Worm (Caenorhabditis elegans) whole organism, early embryonic: ENCODE data around the gene best-24.

ENCODE experiments used
- B0310.2 ChIP-seq: sonication (generic microtip); optimal IDR thresholded peaks from 2 replicates; lab custom pipeline; 2016; ENCODE audit warnings: mild to moderate bottlenecking, missing genetic modification characterization, missing compliant biosample characterization
- F13C5.2 ChIP-seq: sonication (generic microtip); optimal IDR thresholded peaks from 2 replicates; lab custom pipeline; 2017; ENCODE audit warnings: mild to moderate bottlenecking, missing genetic modification characterization, inconsistent platforms, missing compliant biosample characterization
- aly-1 ChIP-seq: sonication (generic microtip); optimal IDR thresholded peaks from 2 replicates; lab custom pipeline; 2016; ENCODE audit warnings: missing genetic modification characterization, missing compliant biosample characterization
- ama-1 ChIP-seq: fragments of 150-350 bp; optimal IDR thresholded peaks from 2 replicates; lab custom pipeline; 2014
- ceh-13 ChIP-seq: fragments of 200-800 bp; sonication (Bioruptor generic); optimal IDR thresholded peaks from 2 replicates; lab custom pipeline; 2018; ENCODE audit warnings: mild to moderate bottlenecking, missing genetic modification characterization, missing compliant biosample characterization
- ceh-36 ChIP-seq: sonication (generic microtip); optimal IDR thresholded peaks from 2 replicates; lab custom pipeline; 2016; ENCODE audit warnings: missing genetic modification characterization, inconsistent platforms, missing compliant biosample characterization
- ets-7 ChIP-seq: sonication (generic microtip); optimal IDR thresholded peaks from 2 replicates; lab custom pipeline; 2016; ENCODE audit warnings: missing genotype, missing genetic modification characterization, missing compliant biosample characterization
- flt-1 ChIP-seq: fragments of 200-800 bp; sonication (Bioruptor generic); IDR thresholded peaks from 2 replicates; pipeline ENCODE4 v1.3.6; 2022; ENCODE audit warnings: missing genetic modification characterization, missing compliant biosample characterization
- hmbx-1 ChIP-seq: sonication (generic microtip); optimal IDR thresholded peaks from 2 replicates; lab custom pipeline; 2016; ENCODE audit warnings: mild to moderate bottlenecking, missing genetic modification characterization, missing compliant biosample characterization
- hmg-4 ChIP-seq: fragments of 200-800 bp; sonication (Bioruptor generic); optimal IDR thresholded peaks from 2 replicates; lab custom pipeline; 2018; ENCODE audit warnings: mild to moderate bottlenecking, missing genetic modification characterization, missing compliant biosample characterization
- hnd-1 ChIP-seq: sonication (generic microtip); optimal IDR thresholded peaks from 2 replicates; lab custom pipeline; 2016; ENCODE audit warnings: missing genetic modification characterization, missing compliant biosample characterization
- pes-1 ChIP-seq: fragments of 200-800 bp; sonication (Bioruptor generic); IDR thresholded peaks from 2 replicates; pipeline ENCODE4 v1.3.6; 2022; ENCODE audit warnings: missing genetic modification reagents, missing genetic modification characterization, missing compliant biosample characterization
- scrt-1 ChIP-seq: fragments of 200-800 bp; sonication (Bioruptor generic); IDR thresholded peaks from 2 replicates; pipeline ENCODE4 v1.3.6; 2022; ENCODE audit warnings: missing genetic modification characterization, missing compliant biosample characterization
- sea-1 ChIP-seq: fragments of 200-800 bp; sonication (Bioruptor generic); conservative IDR thresholded peaks from 2 replicates; pipeline ENCODE4 v1.3.6; 2022; ENCODE audit warnings: missing genetic modification characterization, missing compliant biosample characterization
- tbx-11 ChIP-seq: fragments of 200-800 bp; sonication (Bioruptor generic); IDR thresholded peaks from 2 replicates; pipeline ENCODE4 v1.3.6; 2022; ENCODE audit warnings: missing genetic modification characterization, missing compliant biosample characterization
- tbx-37 ChIP-seq: fragments of 200-800 bp; sonication (Bioruptor generic); conservative IDR thresholded peaks from 2 replicates; pipeline ENCODE4 v1.3.6; 2022; ENCODE audit warnings: missing genetic modification reagents, missing genetic modification characterization, missing compliant biosample characterization
- tra-4 ChIP-seq: sonication (generic microtip); optimal IDR thresholded peaks from 2 replicates; lab custom pipeline; 2017; ENCODE audit warnings: missing genetic modification characterization, missing compliant biosample characterization

The best-24 gene

DNA sequence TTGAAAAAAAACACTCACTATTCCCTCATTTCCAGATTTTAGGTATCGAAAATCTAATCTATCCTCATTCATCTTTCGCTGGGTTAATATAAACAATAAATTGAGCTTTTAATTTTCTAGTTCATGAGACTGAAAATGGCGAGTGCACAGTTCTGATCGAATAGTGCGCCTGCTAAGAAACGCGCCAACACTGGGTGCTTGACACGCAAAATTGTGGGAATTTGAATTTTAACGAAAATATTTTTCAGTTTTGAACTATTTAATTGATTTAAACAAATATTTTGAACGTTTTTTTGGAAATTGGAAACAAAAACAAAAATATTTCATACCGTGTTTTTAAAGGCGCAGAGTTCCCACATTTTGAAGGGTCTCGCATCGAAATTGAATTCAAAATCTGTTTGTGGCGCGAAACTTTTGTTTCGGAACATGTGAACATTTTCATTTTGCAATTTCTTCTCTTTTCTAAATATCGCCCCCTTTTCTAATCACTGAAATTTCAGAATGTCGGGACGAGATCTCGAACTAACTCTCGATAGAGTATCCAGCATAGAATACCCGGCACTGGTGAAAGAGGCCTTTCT lies 27.8 kb downstream of the best-24 start, which contains the start of the genes C29E4.13 and npp-15:
Gene C29E4.13, minus strand, starts transcription at position 169 of the 581 bp plus-strand sequence.
Gene npp-15, plus strand, starts transcription at position 495 of the 581 bp plus-strand sequence.
- TF ChIP-seq ceh-36 (tag; lab: Kevin White, UChicago) = no peak
- TF ChIP-seq hmg-4 (GFP tag; lab: Kevin White, UChicago) = no peak
- TF ChIP-seq hnd-1 (tag; lab: Kevin White, UChicago) = no peak
- TF ChIP-seq tbx-11 (GFP tag; lab: Robert Waterston, UW) = no peak
- no peak for TF ChIP-seq scrt-1
- no peak for TF ChIP-seq ets-7 (tag; lab: Kevin White, UChicago)
- TF ChIP-seq flt-1 (GFP tag; lab: Robert Waterston, UW) = no peak

- TF ChIP-seq F13C5.2 (tag; lab: Kevin White, UChicago) (no peak), B0310.2 (tag; lab: Kevin White, UChicago) (no peak), tra-4 (tag; lab: Kevin White, UChicago) (no peak), pes-1 (GFP tag; lab: Robert Waterston, UW) (no peak), tbx-37 (GFP tag; lab: Robert Waterston, UW) (no peak), ama-1 (lab: Kevin White, UChicago) (no peak), flt-1 (GFP tag; lab: Robert Waterston, UW) (no peak), hnd-1 (tag; lab: Kevin White, UChicago) (no peak), sea-1 (GFP tag; lab: Robert Waterston, UW) (no peak), scrt-1 (no peak), ceh-36 (tag; lab: Kevin White, UChicago) (no peak), hmg-4 (GFP tag; lab: Kevin White, UChicago) (no peak), hmbx-1 (tag; lab: Kevin White, UChicago) (no peak), aly-1 (no peak), tbx-11 (GFP tag; lab: Robert Waterston, UW) (no peak), ets-7 (tag; lab: Kevin White, UChicago) (no peak), ceh-13 (GFP tag; lab: Kevin White, UChicago) (no peak)
Observed at ce11 chrIII:7933235-7933634, 32.4 kb downstream of the best-24 start, which contains the start of gene ran-2. TSS of gene ran-2 (plus strand) at chrIII:7933535.

- no peak for TF ChIP-seq tra-4 (tag; lab: Kevin White, UChicago)
- no peak for TF ChIP-seq aly-1
- no peak for TF ChIP-seq F13C5.2 (tag; lab: Kevin White, UChicago)
- TF ChIP-seq pes-1 (GFP tag; lab: Robert Waterston, UW) = no peak
- TF ChIP-seq flt-1 (GFP tag; lab: Robert Waterston, UW) = no peak
- TF ChIP-seq tbx-11 (GFP tag; lab: Robert Waterston, UW) = no peak
- no peak for TF ChIP-seq B0310.2 (tag; lab: Kevin White, UChicago)
- TF ChIP-seq ets-7 (tag; lab: Kevin White, UChicago) = no peak
- no peak for TF ChIP-seq ama-1 (lab: Kevin White, UChicago)
- no peak for TF ChIP-seq ceh-36 (tag; lab: Kevin White, UChicago)
- TF ChIP-seq hnd-1 (tag; lab: Kevin White, UChicago) = no peak
- no peak for TF ChIP-seq hmg-4 (GFP tag; lab: Kevin White, UChicago)
- no peak for TF ChIP-seq sea-1 (GFP tag; lab: Robert Waterston, UW)
Observed at ce11 chrIII:7937548-7937947, 36.7 kb downstream of the best-24 start, which contains the start of gene C29E4.10. TSS of gene C29E4.10 (plus strand) at chrIII:7937848.

DNA sequence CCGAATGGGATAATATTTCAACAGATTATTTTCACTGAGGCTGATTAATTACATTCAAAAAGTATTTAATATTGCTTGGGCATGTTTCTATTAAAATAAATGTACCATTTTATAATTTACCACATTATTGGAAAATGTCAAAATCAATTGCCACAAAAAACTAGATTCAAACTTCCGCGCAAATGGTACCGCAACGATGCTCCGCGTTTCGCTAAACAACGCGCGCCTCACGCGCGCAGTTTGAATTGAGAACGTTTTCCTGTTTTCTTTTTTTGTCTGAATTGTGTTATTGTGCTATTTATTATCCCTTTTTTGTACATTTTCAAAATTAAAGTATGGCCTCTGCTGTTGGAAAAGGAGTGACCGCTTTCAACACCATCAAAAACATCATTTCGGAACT lies 40.0 kb downstream of the best-24 start, which contains the start of gene C29E4.12:
Gene C29E4.12, plus strand, starts transcription at position 333 of the 400 bp plus-strand sequence.
- TF ChIP-seq hmg-4 (GFP tag; lab: Kevin White, UChicago) (no peak), ceh-36 (tag; lab: Kevin White, UChicago) (no peak), sea-1 (GFP tag; lab: Robert Waterston, UW) (no peak), aly-1 (no peak), B0310.2 (tag; lab: Kevin White, UChicago) (no peak), tbx-11 (GFP tag; lab: Robert Waterston, UW) (no peak), tra-4 (tag; lab: Kevin White, UChicago) (no peak), pes-1 (GFP tag; lab: Robert Waterston, UW) (no peak), tbx-37 (GFP tag; lab: Robert Waterston, UW) (no peak; the same call in 1 of the 2 replicates), hnd-1 (tag; lab: Kevin White, UChicago) (no peak), hmbx-1 (tag; lab: Kevin White, UChicago) (no peak), ets-7 (tag; lab: Kevin White, UChicago) (no peak), flt-1 (GFP tag; lab: Robert Waterston, UW) (no peak), F13C5.2 (tag; lab: Kevin White, UChicago) (no peak), ceh-13 (GFP tag; lab: Kevin White, UChicago) (no peak), ama-1 (lab: Kevin White, UChicago) (no peak), scrt-1 (no peak)

ce11 chrIII:7941417-7941816 lies 40.6 kb downstream of the best-24 start, which contains the start of gene kle-2:
TSS of gene kle-2 (plus strand) at chrIII:7941717.
- TF ChIP-seq ceh-36 (tag; lab: Kevin White, UChicago) (no peak), F13C5.2 (tag; lab: Kevin White, UChicago) (no peak), ceh-13 (GFP tag; lab: Kevin White, UChicago) (no peak), pes-1 (GFP tag; lab: Robert Waterston, UW) (no peak), hnd-1 (tag; lab: Kevin White, UChicago) (no peak), tbx-11 (GFP tag; lab: Robert Waterston, UW) (no peak), ets-7 (tag; lab: Kevin White, UChicago) (no peak), ama-1 (lab: Kevin White, UChicago) (no peak), tbx-37 (GFP tag; lab: Robert Waterston, UW) (no peak), aly-1 (no peak), scrt-1 (no peak), tra-4 (tag; lab: Kevin White, UChicago) (no peak), flt-1 (GFP tag; lab: Robert Waterston, UW) (no peak), hmbx-1 (tag; lab: Kevin White, UChicago) (no peak), sea-1 (GFP tag; lab: Robert Waterston, UW) (no peak), B0310.2 (tag; lab: Kevin White, UChicago) (no peak)

- TF ChIP-seq ets-7 (tag; lab: Kevin White, UChicago) (no peak), aly-1 (no peak), hmg-4 (GFP tag; lab: Kevin White, UChicago) (no peak), sea-1 (GFP tag; lab: Robert Waterston, UW) (no peak), ceh-36 (tag; lab: Kevin White, UChicago) (no peak), F13C5.2 (tag; lab: Kevin White, UChicago) (no peak), flt-1 (GFP tag; lab: Robert Waterston, UW) (no peak), hnd-1 (tag; lab: Kevin White, UChicago) (no peak), pes-1 (GFP tag; lab: Robert Waterston, UW) (no peak), ama-1 (lab: Kevin White, UChicago) (no peak), tbx-11 (GFP tag; lab: Robert Waterston, UW) (no peak), hmbx-1 (tag; lab: Kevin White, UChicago) (no peak), scrt-1 (no peak), tbx-37 (GFP tag; lab: Robert Waterston, UW) (no peak), B0310.2 (tag; lab: Kevin White, UChicago) (no peak), ceh-13 (GFP tag; lab: Kevin White, UChicago) (no peak), tra-4 (tag; lab: Kevin White, UChicago) (no peak)
Observed at ce11 chrIII:7946968-7947491, 46.2 kb downstream of the best-24 start, which contains the start of gene gsto-1. TSS of gene gsto-1 (minus strand) at chrIII:7947018.
